Fruit fly (Drosophila melanogaster) whole organism, prepupa: ENCODE data around the gene Pstk.

ENCODE experiments used
- Blimp-1 ChIP-seq: fragments of 200-800 bp; sonication (Bioruptor generic); optimal IDR thresholded peaks from 3 replicates; lab custom pipeline; 2017; ENCODE audit warnings: missing biosample characterization, missing genetic modification characterization, mild to moderate bottlenecking, moderate library complexity, missing genetic modification reagents
- CG10631 ChIP-seq: fragments of 200-800 bp; sonication (Bioruptor generic); optimal IDR thresholded peaks from 2 replicates; lab custom pipeline; 2016; ENCODE audit warnings: missing biosample characterization, missing genetic modification characterization
- CG11294 ChIP-seq: fragments of 200-800 bp; sonication (Bioruptor generic); IDR thresholded peaks from 2 replicates; pipeline ENCODE4 v1.3.6; 2022; ENCODE audit warnings: missing biosample characterization, missing genetic modification characterization
- CG11762 ChIP-seq: fragments of 200-800 bp; sonication (Bioruptor generic); optimal IDR thresholded peaks from 3 replicates; lab custom pipeline; 2016; ENCODE audit warnings: missing biosample characterization, missing genetic modification characterization; ENCODE audit not compliant: insufficient read depth
- CG15336 ChIP-seq: fragments of 200-800 bp; sonication (Bioruptor generic); IDR thresholded peaks from 2 replicates; pipeline ENCODE4 v1.3.6; 2022; ENCODE audit warnings: missing biosample characterization, missing genetic modification characterization
- CG1621 ChIP-seq: fragments of 200-800 bp; sonication (Bioruptor generic); optimal IDR thresholded peaks from 3 replicates; lab custom pipeline; 2018; ENCODE audit warnings: missing biosample characterization, mild to moderate bottlenecking, missing genetic modification characterization
- CG3032 ChIP-seq: fragments of 200-800 bp; optimal IDR thresholded peaks from 2 replicates; lab custom pipeline; 2019; ENCODE audit warnings: missing biosample characterization, mild to moderate bottlenecking, missing genetic modification characterization, moderate library complexity
- CG31627 ChIP-seq: fragments of 200-800 bp; sonication (Bioruptor generic); optimal IDR thresholded peaks from 3 replicates; lab custom pipeline; 2016; ENCODE audit warnings: missing biosample characterization, missing genetic modification characterization
- CG32006 ChIP-seq: fragments of 200-800 bp; sonication (Bioruptor generic); optimal IDR thresholded peaks from 3 replicates; lab custom pipeline; 2017; ENCODE audit warnings: missing biosample characterization, mild to moderate bottlenecking, missing genetic modification characterization
- CG34406 ChIP-seq: fragments of 200-800 bp; sonication (Bioruptor generic); optimal IDR thresholded peaks from 3 replicates; lab custom pipeline; 2016; ENCODE audit warnings: missing biosample characterization, missing genetic modification characterization
- CG4318 ChIP-seq: fragments of 200-800 bp; sonication (Bioruptor generic); optimal IDR thresholded peaks from 3 replicates; lab custom pipeline; 2017; ENCODE audit warnings: missing biosample characterization, mild to moderate bottlenecking, missing genetic modification characterization
- CG6163 ChIP-seq: fragments of 200-800 bp; sonication (Bioruptor generic); IDR thresholded peaks from 3 replicates; pipeline ENCODE4 v1.3.6; 2022; ENCODE audit warnings: missing biosample characterization, missing genetic modification characterization
- CG6792 ChIP-seq: fragments of 200-800 bp; sonication (Bioruptor generic); optimal IDR thresholded peaks from 3 replicates; lab custom pipeline; 2016; ENCODE audit warnings: missing biosample characterization, missing genetic modification characterization
- CG6808 ChIP-seq: fragments of 200-800 bp; sonication (Bioruptor generic); optimal IDR thresholded peaks from 3 replicates; lab custom pipeline; 2017; ENCODE audit warnings: missing biosample characterization, missing genetic modification characterization, mild to moderate bottlenecking, moderate library complexity, missing genetic modification reagents
- CG8319 ChIP-seq: fragments of 200-800 bp; sonication (Bioruptor generic); optimal IDR thresholded peaks from 3 replicates; lab custom pipeline; 2016; ENCODE audit warnings: missing biosample characterization, missing genetic modification characterization
- CG9139 ChIP-seq: fragments of 200-800 bp; sonication (Bioruptor generic); optimal IDR thresholded peaks from 3 replicates; lab custom pipeline; 2017; ENCODE audit warnings: missing biosample characterization, mild to moderate bottlenecking, missing genetic modification characterization
- Eip75B ChIP-seq: fragments of 200-800 bp; sonication (Bioruptor generic); optimal IDR thresholded peaks from 3 replicates; lab custom pipeline; 2016; ENCODE audit warnings: missing biosample characterization, missing genetic modification characterization
- Eip78C ChIP-seq: fragments of 200-800 bp; sonication (Bioruptor generic); peaks from one replicate; lab custom pipeline; 2016; ENCODE audit warnings: missing biosample characterization, missing genetic modification characterization
- Ets21C ChIP-seq: fragments of 200-800 bp; sonication (Bioruptor generic); optimal IDR thresholded peaks from 3 replicates; lab custom pipeline; 2016; ENCODE audit warnings: missing biosample characterization, missing genetic modification characterization
- Ets96B ChIP-seq: fragments of 200-800 bp; optimal IDR thresholded peaks from 2 replicates; lab custom pipeline; 2019; ENCODE audit warnings: missing biosample characterization, mild to moderate bottlenecking, missing genetic modification characterization, moderate library complexity
- Gug ChIP-seq: fragments of 200-800 bp; sonication (Bioruptor generic); IDR thresholded peaks from 2 replicates; pipeline ENCODE4 v1.3.6; 2022; ENCODE audit warnings: missing biosample characterization, missing genetic modification characterization
- Hr38 ChIP-seq: sonication (Bioruptor generic); optimal IDR thresholded peaks from 2 replicates; lab custom pipeline; 2016; ENCODE audit warnings: missing biosample characterization, missing genetic modification characterization
- Hr4 ChIP-seq: fragments of 200-800 bp; sonication (Bioruptor generic); optimal IDR thresholded peaks from 3 replicates; lab custom pipeline; 2016; ENCODE audit warnings: missing biosample characterization, missing genetic modification characterization
- Lpt ChIP-seq: fragments of 200-800 bp; sonication (Bioruptor generic); optimal IDR thresholded peaks from 3 replicates; lab custom pipeline; 2016; ENCODE audit warnings: missing biosample characterization, missing genetic modification characterization
- Met ChIP-seq: fragments of 200-800 bp; sonication (Bioruptor generic); optimal IDR thresholded peaks from 3 replicates; lab custom pipeline; 2016; ENCODE audit warnings: missing biosample characterization, missing genetic modification characterization
- OdsH ChIP-seq: fragments of 200-800 bp; sonication (Bioruptor generic); optimal IDR thresholded peaks from 3 replicates; lab custom pipeline; 2016; ENCODE audit warnings: missing biosample characterization, missing genetic modification characterization
- Smox ChIP-seq: fragments of 200-800 bp; sonication (Bioruptor generic); optimal IDR thresholded peaks from 3 replicates; lab custom pipeline; 2016; ENCODE audit warnings: missing biosample characterization, missing genetic modification characterization
- Sox14 ChIP-seq: fragments of 200-800 bp; sonication (Bioruptor generic); optimal IDR thresholded peaks from 3 replicates; lab custom pipeline; 2016; ENCODE audit warnings: missing biosample characterization, missing genetic modification characterization
- Sox15 ChIP-seq: fragments of 200-800 bp; sonication (Bioruptor generic); optimal IDR thresholded peaks from 3 replicates; lab custom pipeline; 2016; ENCODE audit warnings: missing biosample characterization, missing genetic modification characterization
- achi ChIP-seq: fragments of 200-800 bp; sonication (Bioruptor generic); optimal IDR thresholded peaks from 3 replicates; lab custom pipeline; 2016; ENCODE audit warnings: missing biosample characterization, missing genetic modification characterization
- acj6 ChIP-seq: fragments of 200-800 bp; sonication (Bioruptor generic); optimal IDR thresholded peaks from 3 replicates; lab custom pipeline; 2016; ENCODE audit warnings: missing biosample characterization, missing genetic modification characterization
- cyc ChIP-seq: fragments of 200-800 bp; sonication (Bioruptor generic); optimal IDR thresholded peaks from 3 replicates; lab custom pipeline; 2016; ENCODE audit warnings: missing biosample characterization, missing genetic modification characterization
- dac ChIP-seq: fragments of 200-800 bp; sonication (Bioruptor generic); optimal IDR thresholded peaks from 2 replicates; lab custom pipeline; 2017; ENCODE audit warnings: missing biosample characterization, mild to moderate bottlenecking, missing genetic modification characterization
- eg ChIP-seq: fragments of 200-800 bp; sonication (Bioruptor generic); IDR thresholded peaks from 3 replicates; pipeline ENCODE4 v1.3.6; 2022; ENCODE audit warnings: missing biosample characterization, missing genetic modification characterization
- esn ChIP-seq: fragments of 200-800 bp; sonication (Bioruptor generic); optimal IDR thresholded peaks from 2 replicates; lab custom pipeline; 2016; ENCODE audit warnings: missing biosample characterization, mild to moderate bottlenecking, missing genetic modification characterization, moderate library complexity
- fd59A ChIP-seq: fragments of 200-800 bp; sonication (Bioruptor generic); optimal IDR thresholded peaks from 2 replicates; lab custom pipeline; 2017; ENCODE audit warnings: missing biosample characterization, mild to moderate bottlenecking, missing genetic modification characterization, missing genetic modification reagents
- fd85E ChIP-seq: fragments of 200-800 bp; sonication (Bioruptor generic); optimal IDR thresholded peaks from 3 replicates; lab custom pipeline; 2016; ENCODE audit warnings: missing biosample characterization, missing genetic modification characterization
- lz ChIP-seq: fragments of 200-800 bp; sonication (Bioruptor generic); optimal IDR thresholded peaks from 3 replicates; lab custom pipeline; 2016; ENCODE audit warnings: missing biosample characterization, missing genetic modification characterization
- pdm3 ChIP-seq: fragments of 200-800 bp; sonication (Bioruptor generic); optimal IDR thresholded peaks from 3 replicates; lab custom pipeline; 2016; ENCODE audit warnings: missing biosample characterization, missing genetic modification characterization
- salr ChIP-seq, 2 experiments: fragments of 200-800 bp; sonication (Bioruptor generic); optimal IDR thresholded peaks; 3 replicates each; lab custom pipeline; 2016 to 2018; ENCODE audit warnings: missing biosample characterization in 2 of 2, missing genetic modification characterization in 2 of 2, mild to moderate bottlenecking in 1 of 2
- spab ChIP-seq: fragments of 200-800 bp; sonication (Bioruptor generic); optimal IDR thresholded peaks from 2 replicates; lab custom pipeline; 2017; ENCODE audit warnings: missing biosample characterization, mild to moderate bottlenecking, missing genetic modification characterization, missing genetic modification reagents
- ss ChIP-seq, 2 experiments: fragments of 200-800 bp; sonication (Bioruptor generic); optimal IDR thresholded peaks; 2 replicates in 1 of 2; 3 replicates in 1 of 2; lab custom pipeline; 2017 to 2018; ENCODE audit warnings: mild to moderate bottlenecking in 2 of 2, missing biosample characterization in 2 of 2, missing genetic modification characterization in 2 of 2, moderate library complexity in 1 of 2
- svp ChIP-seq: fragments of 200-800 bp; sonication (Bioruptor generic); peaks from one replicate; lab custom pipeline; 2016; ENCODE audit warnings: missing biosample characterization, missing genetic modification characterization
- topi ChIP-seq: fragments of 200-800 bp; sonication (Bioruptor generic); optimal IDR thresholded peaks from 3 replicates; lab custom pipeline; 2016; ENCODE audit warnings: missing biosample characterization, missing genetic modification characterization
- vri ChIP-seq: fragments of 200-800 bp; sonication (Bioruptor generic); optimal IDR thresholded peaks from 3 replicates; lab custom pipeline; 2016; ENCODE audit warnings: missing biosample characterization, mild to moderate bottlenecking, missing genetic modification characterization

Gene Pstk

DNA sequence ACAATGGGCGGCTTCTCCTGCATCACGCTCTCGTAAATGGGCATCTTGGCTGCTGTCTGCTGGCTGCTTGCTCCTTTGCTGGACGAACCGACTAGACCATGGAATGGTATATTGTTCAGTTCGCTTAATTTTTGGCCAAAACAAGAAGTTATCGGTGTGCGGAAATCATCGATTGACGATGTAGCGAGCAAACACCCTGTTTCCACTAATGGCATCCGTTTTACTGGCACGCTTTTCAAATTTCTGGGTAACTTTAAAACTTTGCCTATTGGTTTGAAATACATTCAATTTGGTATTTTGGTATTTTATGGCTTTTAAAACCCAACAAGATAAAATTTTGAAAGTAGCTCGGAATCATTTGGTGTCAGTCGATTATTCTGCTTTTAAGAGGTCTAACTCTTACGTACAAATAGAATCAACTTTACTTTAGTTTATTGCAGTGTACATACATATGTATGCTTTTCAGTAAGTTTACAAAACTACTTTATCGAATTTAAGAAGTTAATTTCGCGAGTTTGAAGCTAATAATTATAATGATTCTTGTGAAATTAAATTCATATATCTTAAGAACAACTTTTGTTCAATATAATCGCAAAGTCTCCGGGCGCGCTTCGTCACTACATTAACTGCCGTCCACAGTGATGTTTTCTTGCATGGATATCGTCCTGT, 27.7 kb upstream of the Pstk start, which contains the start of gene Arp10:
Arp10 (minus strand) TSS at position 304 of the 669 bp plus-strand sequence.
- no peak for TF ChIP-seq CG6808 (GFP tag; lab: Kevin White, UChicago)
- no peak for TF ChIP-seq spab (GFP tag; lab: Kevin White, UChicago)
- TF ChIP-seq lz (GFP tag; lab: Kevin White, UChicago) = no peak
- TF ChIP-seq Gug (GFP tag; lab: Robert Waterston, UW) = no peak
- no peak for TF ChIP-seq vri (GFP tag; lab: Kevin White, UChicago)
- no peak for TF ChIP-seq fd59A
- TF ChIP-seq Eip78C = peak; percentile 55
- TF ChIP-seq acj6 (GFP tag; lab: Kevin White, UChicago) = no peak
- peak; percentile 17 for TF ChIP-seq esn (GFP tag; lab: Kevin White, UChicago)
- TF ChIP-seq fd85E (GFP tag; lab: Kevin White, UChicago) = no peak
- no peak for TF ChIP-seq CG8319 (GFP tag; lab: Kevin White, UChicago)
- TF ChIP-seq Eip75B (GFP tag; lab: Kevin White, UChicago) = no peak
- no peak for TF ChIP-seq Ets21C (GFP tag; lab: Kevin White, UChicago)
- TF ChIP-seq Blimp-1 = no peak
- no peak for TF ChIP-seq CG4318
- no peak for TF ChIP-seq CG1621
- TF ChIP-seq Hr38 (GFP tag; lab: Kevin White, UChicago) = no peak
- peak; percentile 7 for TF ChIP-seq Ets96B (tag; lab: Kevin White, UChicago)
- no peak for TF ChIP-seq ss (GFP tag; optimal IDR thresholded peaks at IDR 0.05; lab: Kevin White, UChicago)
- TF ChIP-seq Lpt = no peak
- peak; percentile 12 for TF ChIP-seq CG3032 (tag; lab: Kevin White, UChicago)
- no peak for TF ChIP-seq CG6163 (GFP tag; lab: Robert Waterston, UW)
- TF ChIP-seq CG11294 (GFP tag; lab: Robert Waterston, UW) = no peak
- no peak for TF ChIP-seq pdm3 (GFP tag; lab: Kevin White, UChicago)
- TF ChIP-seq OdsH (GFP tag; lab: Kevin White, UChicago) = no peak
- TF ChIP-seq CG32006 (GFP tag; lab: Kevin White, UChicago) = no peak
- peak; percentile 5 for TF ChIP-seq topi (GFP tag; lab: Kevin White, UChicago)
- TF ChIP-seq achi = peak; percentile 28
- no peak for TF ChIP-seq dac (GFP tag; lab: Kevin White, UChicago)
- TF ChIP-seq CG15336 (GFP tag; lab: Robert Waterston, UW) = no peak
- no peak for TF ChIP-seq CG10631 (GFP tag; lab: Kevin White, UChicago)
- no peak for TF ChIP-seq salr (GFP tag; optimal IDR thresholded peaks at IDR 0.05; lab: Kevin White, UChicago)
- TF ChIP-seq svp (GFP tag; lab: Kevin White, UChicago) = no peak
- TF ChIP-seq Hr4 (GFP tag; lab: Kevin White, UChicago) = peak; percentile 30
- TF ChIP-seq Sox15 (GFP tag; lab: Kevin White, UChicago) = no peak
- no peak for TF ChIP-seq CG34406
- peak; percentile 26 for TF ChIP-seq CG31627 (GFP tag; lab: Kevin White, UChicago)
- no peak for TF ChIP-seq CG6792 (GFP tag; lab: Kevin White, UChicago)
- TF ChIP-seq cyc = no peak
- TF ChIP-seq CG9139 (GFP tag; lab: Kevin White, UChicago) = no peak
- TF ChIP-seq, all 60 proteins: peak for 8

- TF ChIP-seq spab (GFP tag; lab: Kevin White, UChicago) (no peak), Eip78C (peak; percentile 68), vri (GFP tag; lab: Kevin White, UChicago) (no peak), Lpt (no peak), eg (GFP tag; lab: Robert Waterston, UW) (0 out of 3 replicates have a peak, but pooled peaks have one; percentile 8), CG11762 (GFP tag; lab: Kevin White, UChicago) (no peak), Sox14 (GFP tag; lab: Kevin White, UChicago) (peak; percentile 61), CG1621 (peak; percentile 3), CG6792 (GFP tag; lab: Kevin White, UChicago) (no peak), Met (GFP tag; lab: Kevin White, UChicago) (no peak), CG32006 (GFP tag; lab: Kevin White, UChicago) (no peak), topi (GFP tag; lab: Kevin White, UChicago) (no peak), achi (peak; percentile 100), Smox (no peak), CG31627 (GFP tag; lab: Kevin White, UChicago) (peak; percentile 21), CG4318 (no peak), CG6163 (GFP tag; lab: Robert Waterston, UW) (peak; percentile 34; the same call in 1 of the 3 replicates)
Observed at dm6 chrX:19642819-19643504, 24.6 kb upstream of the Pstk start, which contains the start of the genes CG12237 and Sec61gamma. Gene CG12237 (minus strand): TSS chrX:19642869. Gene Sec61gamma (plus strand): TSS chrX:19643327.
